Worm (Caenorhabditis elegans) whole organism, L3 larva: ENCODE data around the gene fbxa-185.
A peak's percentile ranks its signal among the peaks of the same experiment; 100 is the strongest.

Source experiments
- ZK546.5 ChIP-seq: sonication (generic microtip); optimal IDR thresholded peaks from 2 replicates; lab custom pipeline; 2017; ENCODE audit warnings: missing biosample characterization, missing genetic modification characterization
- ceh-28 ChIP-seq: fragments of 150-350 bp; optimal IDR thresholded peaks from 2 replicates; lab custom pipeline; 2014; ENCODE audit warnings: missing biosample characterization, missing genetic modification reagents, missing genetic modification characterization
- ceh-82 ChIP-seq: fragments of 150-350 bp; optimal IDR thresholded peaks from 2 replicates; lab custom pipeline; 2014; ENCODE audit warnings: missing biosample characterization, missing genetic modification characterization
- ceh-9 ChIP-seq: sonication (generic microtip); optimal IDR thresholded peaks from 2 replicates; lab custom pipeline; 2018; ENCODE audit warnings: missing biosample characterization, missing genetic modification characterization
- egl-5 ChIP-seq: fragments of 150-350 bp; optimal IDR thresholded peaks from 2 replicates; lab custom pipeline; 2017; ENCODE audit warnings: missing biosample characterization, missing genetic modification reagents, missing genetic modification characterization, inconsistent platforms
- elt-1 ChIP-seq: fragments of 150-350 bp; optimal IDR thresholded peaks from 2 replicates; lab custom pipeline; 2014; ENCODE audit warnings: missing biosample characterization, missing genetic modification characterization
- elt-2 ChIP-seq: sonication (generic microtip); optimal IDR thresholded peaks from 2 replicates; lab custom pipeline; 2016; ENCODE audit warnings: missing genetic modification reagents, mild to moderate bottlenecking, missing genetic modification characterization, missing compliant biosample characterization
- elt-3 ChIP-seq, 3 experiments: fragments of 150-350 bp in 1 of 3; sonication (generic microtip) in 2 of 3; optimal IDR thresholded peaks; 2 replicates in 2 of 3; 4 replicates in 1 of 3; lab custom pipeline; 2014 to 2017; ENCODE audit warnings: missing biosample characterization in 3 of 3, missing genetic modification characterization in 3 of 3
- eor-1 ChIP-seq, 2 experiments: fragments of 150-350 bp; optimal IDR thresholded peaks; 2 replicates each; lab custom pipeline; 2014 to 2018; ENCODE audit warnings: missing biosample characterization in 2 of 2, missing genetic modification characterization in 2 of 2
- fkh-10 ChIP-seq: sonication (generic microtip); optimal IDR thresholded peaks from 2 replicates; lab custom pipeline; 2017; ENCODE audit warnings: missing biosample characterization, missing genetic modification reagents, missing genetic modification characterization
- fos-1 ChIP-seq: fragments of 150-350 bp; optimal IDR thresholded peaks from 2 replicates; lab custom pipeline; 2014; ENCODE audit warnings: missing biosample characterization, missing genetic modification characterization
- hmg-11 ChIP-seq: sonication (generic microtip); optimal IDR thresholded peaks from 2 replicates; lab custom pipeline; 2016; ENCODE audit warnings: missing genetic modification characterization, missing compliant biosample characterization
- jun-1 ChIP-seq: fragments of 150-350 bp; optimal IDR thresholded peaks from 2 replicates; lab custom pipeline; 2014; ENCODE audit warnings: missing biosample characterization, missing genetic modification reagents, missing genetic modification characterization
- lin-39 ChIP-seq: fragments of 150-350 bp; optimal IDR thresholded peaks from 2 replicates; lab custom pipeline; 2018; ENCODE audit warnings: missing biosample characterization, missing genetic modification reagents, missing genetic modification characterization
- lsy-12 ChIP-seq: sonication (generic microtip); optimal IDR thresholded peaks from 2 replicates; lab custom pipeline; 2016; ENCODE audit warnings: mild to moderate bottlenecking, missing genetic modification characterization, missing compliant biosample characterization
- mml-1 ChIP-seq: fragments of 150-350 bp; sonication (generic microtip); optimal IDR thresholded peaks from 3 replicates; lab custom pipeline; 2014; ENCODE audit warnings: missing biosample characterization, missing genetic modification characterization
- nfya-1 ChIP-seq: sonication (generic microtip); optimal IDR thresholded peaks from 2 replicates; lab custom pipeline; 2017; ENCODE audit warnings: missing genetic modification characterization, mild to moderate bottlenecking, missing compliant biosample characterization, antibody characterized with exemption, moderate library complexity; ENCODE audit not compliant: insufficient read depth
- nhr-11 ChIP-seq: fragments of 150-350 bp; optimal IDR thresholded peaks from 2 replicates; lab custom pipeline; 2014; ENCODE audit warnings: missing biosample characterization, missing genetic modification characterization
- nhr-12 ChIP-seq: fragments of 150-350 bp; optimal IDR thresholded peaks from 2 replicates; lab custom pipeline; 2014; ENCODE audit warnings: missing biosample characterization, missing genetic modification characterization
- nhr-25 ChIP-seq: sonication (generic microtip); optimal IDR thresholded peaks from 2 replicates; lab custom pipeline; 2017; ENCODE audit warnings: missing biosample characterization, missing genetic modification characterization
- nhr-28 ChIP-seq: fragments of 150-350 bp; optimal IDR thresholded peaks from 2 replicates; lab custom pipeline; 2014; ENCODE audit warnings: missing biosample characterization, missing genetic modification characterization
- nhr-67 ChIP-seq: fragments of 150-350 bp; optimal IDR thresholded peaks from 2 replicates; lab custom pipeline; 2014; ENCODE audit warnings: missing biosample characterization, missing genetic modification characterization
- nhr-76 ChIP-seq: fragments of 150-350 bp; sonication (generic microtip); optimal IDR thresholded peaks from 5 replicates; lab custom pipeline; 2014; ENCODE audit warnings: missing biosample characterization, missing genetic modification characterization
- nhr-77 ChIP-seq: fragments of 150-350 bp; optimal IDR thresholded peaks from 2 replicates; lab custom pipeline; 2014; ENCODE audit warnings: missing biosample characterization, missing genetic modification characterization
- pha-4 ChIP-seq: fragments of 150-350 bp; optimal IDR thresholded peaks from 2 replicates; lab custom pipeline; 2014; ENCODE audit warnings: missing biosample characterization, missing genetic modification reagents, missing genetic modification characterization
- pqm-1 ChIP-seq: fragments of 150-350 bp; optimal IDR thresholded peaks from 2 replicates; lab custom pipeline; 2017; ENCODE audit warnings: missing biosample characterization, missing genetic modification characterization, inconsistent platforms
- sea-2 ChIP-seq: fragments of 150-350 bp; sonication (generic microtip); optimal IDR thresholded peaks from 4 replicates; lab custom pipeline; 2014; ENCODE audit warnings: missing biosample characterization, missing genetic modification reagents, missing genetic modification characterization
- snpc-4 ChIP-seq: fragments of 150-350 bp; optimal IDR thresholded peaks from 2 replicates; lab custom pipeline; 2014; ENCODE audit warnings: missing biosample characterization, missing genetic modification characterization
- unc-39 ChIP-seq: sonication (generic microtip); optimal IDR thresholded peaks from 4 replicates; lab custom pipeline; 2017; ENCODE audit warnings: missing biosample characterization, missing genetic modification characterization
- zag-1 ChIP-seq: fragments of 150-350 bp; optimal IDR thresholded peaks from 2 replicates; lab custom pipeline; 2014; ENCODE audit warnings: missing biosample characterization, missing genetic modification characterization
- ztf-4 ChIP-seq: fragments of 150-350 bp; optimal IDR thresholded peaks from 2 replicates; lab custom pipeline; 2014; ENCODE audit warnings: missing biosample characterization, missing genetic modification characterization

fbxa-185 gene

DNA sequence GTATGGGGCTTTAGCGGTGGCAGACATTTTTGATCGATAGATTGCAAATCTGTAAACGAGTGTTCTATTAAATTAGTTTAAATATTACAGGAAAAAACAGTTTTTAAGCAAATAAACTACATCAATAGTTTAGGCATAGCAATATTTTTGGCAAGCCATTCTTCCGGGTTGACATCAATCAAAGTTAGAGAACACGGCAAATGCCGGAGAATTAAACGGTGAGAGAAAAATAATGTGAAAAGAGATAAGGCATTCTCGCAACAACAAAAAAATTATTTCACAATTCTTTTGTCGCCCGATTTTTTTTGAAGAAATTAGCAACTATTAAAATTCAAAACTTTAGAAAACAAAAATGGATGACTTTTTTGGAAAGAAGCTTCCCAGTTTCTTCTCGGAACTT lies 13.4 kb downstream of the fbxa-185 start, which contains the start of the genes fbxa-188 and fbxa-189:
fbxa-188 (minus strand) TSS at position 51 of the 400 bp plus-strand sequence.
fbxa-189 (plus strand) TSS at position 339 of the 400 bp plus-strand sequence.
- TF ChIP-seq mml-1 (tag; lab: Kevin White, UChicago), result no peak
- TF ChIP-seq pqm-1 (tag; lab: Kevin White, UChicago), result peak; percentile 6
- no peak for TF ChIP-seq eor-1 (tag; optimal IDR thresholded peaks at IDR 0.05; lab: Kevin White, UChicago)
- peak; percentile 25 for TF ChIP-seq pha-4
- peak; percentile 51 for TF ChIP-seq elt-2 (tag; lab: Kevin White, UChicago)
- no peak for TF ChIP-seq fos-1 (tag; lab: Kevin White, UChicago)
- no peak for TF ChIP-seq snpc-4 (tag; lab: Kevin White, UChicago)
- TF ChIP-seq ceh-9 (tag; lab: Kevin White, UChicago), result no peak
- TF ChIP-seq nhr-67 (tag; lab: Kevin White, UChicago), result no peak
- no peak for TF ChIP-seq lin-39 (tag; lab: Kevin White, UChicago)
- no peak for TF ChIP-seq nhr-77 (tag; lab: Kevin White, UChicago)

DNA sequence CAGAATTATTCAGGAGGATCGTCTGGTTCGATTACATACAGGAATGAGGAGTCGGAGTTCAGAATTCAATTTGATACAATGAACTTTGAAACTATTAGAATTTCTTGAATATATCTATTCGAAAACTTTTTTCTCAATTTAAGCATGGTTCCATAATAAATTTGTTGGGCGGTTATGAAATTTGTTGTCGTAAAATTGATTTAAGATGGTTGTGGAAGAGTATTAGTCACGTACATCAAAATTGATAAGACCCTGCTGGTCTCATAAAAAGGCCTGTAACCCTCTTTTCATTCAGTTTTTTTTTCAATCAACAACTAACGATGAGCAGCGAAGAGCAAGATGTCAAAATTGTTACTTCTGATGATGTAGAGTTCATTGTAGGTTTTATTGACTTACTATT lies 16.2 kb downstream of the fbxa-185 start, which contains the start of gene skr-5:
skr-5 (plus strand) TSS at position 301 of the 400 bp plus-strand sequence.
- TF ChIP-seq pqm-1 (tag; lab: Kevin White, UChicago) (peak; percentile 28), lsy-12 (tag; lab: Kevin White, UChicago) (no peak), elt-2 (tag; lab: Kevin White, UChicago) (peak; percentile 40)

DNA sequence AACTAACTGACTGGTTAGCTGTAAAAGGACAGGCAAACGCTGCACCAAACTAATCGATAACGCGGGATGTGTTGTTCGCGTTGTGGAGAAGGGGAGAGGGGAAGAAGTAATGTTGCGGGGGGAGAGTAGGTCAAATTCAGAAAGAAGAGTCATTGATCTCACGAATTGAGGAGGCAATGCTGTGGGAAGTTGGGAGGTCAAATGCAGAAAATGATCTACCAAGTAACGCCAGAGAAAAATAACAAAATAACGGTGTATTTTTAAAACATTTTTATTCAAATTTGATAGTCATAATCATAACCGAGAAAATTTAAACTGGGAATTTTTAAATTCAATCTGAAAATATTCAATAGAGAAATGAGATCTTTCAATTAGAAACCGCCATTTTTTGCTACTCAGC lies 18.7 kb downstream of the fbxa-185 start, which contains the start of gene lsy-27:
lsy-27 (minus strand) TSS at position 101 of the 400 bp plus-strand sequence.
- TF ChIP-seq zag-1 (tag; lab: Kevin White, UChicago) (no peak), lsy-12 (tag; lab: Kevin White, UChicago) (no peak), pha-4 (no peak), nhr-12 (no peak), nhr-25 (no peak), eor-1 (tag; optimal IDR thresholded peaks at IDR 0.05; lab: Kevin White, UChicago) (no peak), mml-1 (tag; lab: Kevin White, UChicago) (no peak), ztf-4 (no peak), fkh-10 (GFP tag; lab: Kevin White, UChicago) (no peak)

DNA sequence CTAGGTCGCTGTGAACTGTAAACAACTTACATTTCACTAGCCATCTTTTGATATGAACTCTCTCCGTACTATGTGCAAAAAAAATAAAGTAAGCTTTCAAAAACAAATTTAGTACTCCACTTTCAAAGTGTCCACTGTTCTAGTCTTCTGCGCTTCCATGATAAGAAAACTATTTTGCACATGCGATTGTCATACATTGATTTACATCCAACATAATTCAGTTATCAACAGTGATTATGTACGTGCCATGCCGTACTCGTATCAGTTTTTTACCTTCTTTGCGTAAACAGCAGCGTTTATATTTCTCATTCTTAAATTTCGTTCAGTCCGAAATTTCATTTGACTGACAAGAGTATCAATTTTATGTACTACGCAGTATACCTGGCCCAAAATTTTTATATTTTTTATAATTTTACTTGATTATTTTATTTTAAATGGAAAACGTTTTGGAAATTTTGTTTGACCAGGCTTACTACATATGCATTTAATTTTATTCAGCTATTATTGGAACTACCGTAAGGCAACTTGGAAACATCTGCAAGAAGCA lies 21.5 kb downstream of the fbxa-185 start, which contains the start of the genes fbxa-134 and F47H4.2:
fbxa-134 (minus strand) TSS at position 44 of the 547 bp plus-strand sequence.
F47H4.2 (plus strand) TSS at position 497 of the 547 bp plus-strand sequence.
- TF ChIP-seq pha-4, result peak; percentile 80
- peak; percentile 93 for TF ChIP-seq elt-2 (tag; lab: Kevin White, UChicago)
- TF ChIP-seq unc-39, result no peak
- peak; percentile 80 for TF ChIP-seq pqm-1 (tag; lab: Kevin White, UChicago)
- TF ChIP-seq jun-1 (tag; lab: Kevin White, UChicago), result peak; percentile 51
- no peak for TF ChIP-seq sea-2

DNA sequence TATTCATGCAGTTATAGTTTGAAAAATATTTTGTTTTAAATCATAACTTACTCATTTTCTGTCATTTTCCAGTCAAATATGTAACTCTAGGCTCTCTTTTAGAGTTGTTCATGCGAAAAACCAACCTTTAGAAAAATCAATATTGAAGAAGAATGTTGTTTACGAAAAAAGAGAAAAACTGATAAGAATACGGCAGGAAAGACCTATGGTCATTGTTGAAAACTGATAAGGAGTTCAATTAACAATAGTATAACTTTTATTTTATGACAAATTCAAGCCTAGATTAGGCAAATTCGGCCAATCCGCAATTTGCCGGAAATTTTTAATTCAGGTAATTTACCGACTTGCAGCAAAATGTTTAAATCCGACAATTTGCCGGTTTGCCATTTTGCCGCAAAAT lies 45.2 kb downstream of the fbxa-185 start, which contains the start of gene Y20C6A.1:
Y20C6A.1 (minus strand) TSS at position 107 of the 400 bp plus-strand sequence.
- TF ChIP-seq nhr-12 (no peak), pqm-1 (tag; lab: Kevin White, UChicago) (peak; percentile 40), pha-4 (peak; percentile 42), elt-2 (tag; lab: Kevin White, UChicago) (peak; percentile 72), lin-39 (tag; lab: Kevin White, UChicago) (no peak)

DNA sequence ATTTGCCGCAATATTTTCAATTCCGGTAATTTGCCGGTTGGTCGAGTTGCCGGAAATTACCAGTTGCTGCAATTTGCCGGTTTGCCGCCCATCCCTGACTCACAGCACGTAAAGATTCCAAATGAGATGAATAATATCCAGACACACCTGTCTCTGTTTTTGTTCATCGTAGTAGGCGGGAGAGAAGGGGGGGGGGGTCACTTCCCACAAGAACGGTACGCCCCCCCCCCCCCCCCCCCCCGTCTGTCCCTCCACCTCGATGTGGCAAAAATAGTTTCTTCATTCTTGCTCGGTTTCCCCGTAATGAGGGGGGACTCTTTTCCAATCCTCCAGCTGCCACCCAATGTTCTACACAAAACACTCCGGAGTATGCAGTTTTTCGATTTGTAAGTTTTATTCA lies 45.7 kb downstream of the fbxa-185 start, which contains the start of gene fbxb-7:
fbxb-7 (plus strand) TSS at position 267 of the 400 bp plus-strand sequence.
- TF ChIP-seq ceh-28 (tag; lab: Kevin White, UChicago), result no peak
- no peak for TF ChIP-seq mml-1 (tag; lab: Kevin White, UChicago)
- no peak for TF ChIP-seq nfya-1 (tag; lab: Kevin White, UChicago)
- no peak for TF ChIP-seq ceh-82 (tag; lab: Kevin White, UChicago)
- no peak for TF ChIP-seq nhr-28 (tag; lab: Kevin White, UChicago)
- no peak for TF ChIP-seq nhr-76 (tag; lab: Kevin White, UChicago)
- no peak for TF ChIP-seq nhr-25
- no peak for TF ChIP-seq hmg-11 (tag; lab: Kevin White, UChicago)
- TF ChIP-seq lin-39 (tag; lab: Kevin White, UChicago), result no peak
- TF ChIP-seq nhr-12, result no peak
- no peak for TF ChIP-seq egl-5 (tag; lab: Kevin White, UChicago)
- TF ChIP-seq pqm-1 (tag; lab: Kevin White, UChicago), result no peak
- TF ChIP-seq unc-39, result no peak
- TF ChIP-seq ZK546.5, result no peak
- no peak for TF ChIP-seq nhr-11 (tag; lab: Kevin White, UChicago)
- TF ChIP-seq nhr-77 (tag; lab: Kevin White, UChicago), result no peak
- TF ChIP-seq lsy-12 (tag; lab: Kevin White, UChicago), result no peak
- TF ChIP-seq elt-3 (tag; optimal IDR thresholded peaks at IDR 0.05; lab: Kevin White, UChicago), result no peak
- TF ChIP-seq elt-1 (tag; lab: Kevin White, UChicago), result no peak
